Fruit fly (Drosophila melanogaster) whole organism, prepupa: ENCODE results near the gene CG11555.

ENCODE experiments used
- Blimp-1 ChIP-seq: fragments of 200-800 bp; sonication (Bioruptor generic); optimal IDR thresholded peaks from 3 replicates; lab custom pipeline; 2017; ENCODE audit warnings: missing biosample characterization, missing genetic modification characterization, mild to moderate bottlenecking, moderate library complexity, missing genetic modification reagents
- CG11902 ChIP-seq: fragments of 200-800 bp; sonication (Bioruptor generic); optimal IDR thresholded peaks from 3 replicates; lab custom pipeline; 2016; ENCODE audit warnings: missing biosample characterization, missing genetic modification characterization
- CG1621 ChIP-seq: fragments of 200-800 bp; sonication (Bioruptor generic); optimal IDR thresholded peaks from 3 replicates; lab custom pipeline; 2018; ENCODE audit warnings: missing biosample characterization, mild to moderate bottlenecking, missing genetic modification characterization
- CG31627 ChIP-seq: fragments of 200-800 bp; sonication (Bioruptor generic); optimal IDR thresholded peaks from 3 replicates; lab custom pipeline; 2016; ENCODE audit warnings: missing biosample characterization, missing genetic modification characterization
- CG32006 ChIP-seq: fragments of 200-800 bp; sonication (Bioruptor generic); optimal IDR thresholded peaks from 3 replicates; lab custom pipeline; 2017; ENCODE audit warnings: missing biosample characterization, mild to moderate bottlenecking, missing genetic modification characterization
- CG3919 ChIP-seq: fragments of 200-800 bp; sonication (Bioruptor generic); optimal IDR thresholded peaks from 3 replicates; lab custom pipeline; 2016; ENCODE audit warnings: missing biosample characterization, missing genetic modification characterization
- CG4318 ChIP-seq: fragments of 200-800 bp; sonication (Bioruptor generic); optimal IDR thresholded peaks from 3 replicates; lab custom pipeline; 2017; ENCODE audit warnings: missing biosample characterization, mild to moderate bottlenecking, missing genetic modification characterization
- CG6163 ChIP-seq: fragments of 200-800 bp; sonication (Bioruptor generic); IDR thresholded peaks from 3 replicates; pipeline ENCODE4 v1.3.6; 2022; ENCODE audit warnings: missing biosample characterization, missing genetic modification characterization
- CG6276 ChIP-seq: fragments of 200-800 bp; sonication (Bioruptor generic); optimal IDR thresholded peaks from 2 replicates; lab custom pipeline; 2017; ENCODE audit warnings: missing biosample characterization, mild to moderate bottlenecking, missing genetic modification characterization
- CG6792 ChIP-seq: fragments of 200-800 bp; sonication (Bioruptor generic); optimal IDR thresholded peaks from 3 replicates; lab custom pipeline; 2016; ENCODE audit warnings: missing biosample characterization, missing genetic modification characterization
- CG6808 ChIP-seq: fragments of 200-800 bp; sonication (Bioruptor generic); optimal IDR thresholded peaks from 3 replicates; lab custom pipeline; 2017; ENCODE audit warnings: missing biosample characterization, missing genetic modification characterization, mild to moderate bottlenecking, moderate library complexity, missing genetic modification reagents
- CG6854 ChIP-seq: fragments of 200-800 bp; sonication (Bioruptor generic); optimal IDR thresholded peaks from 2 replicates; lab custom pipeline; 2017; ENCODE audit warnings: missing biosample characterization, mild to moderate bottlenecking, missing genetic modification characterization
- CG7368 ChIP-seq: fragments of 200-800 bp; sonication (Bioruptor generic); optimal IDR thresholded peaks from 3 replicates; lab custom pipeline; 2016; ENCODE audit warnings: missing biosample characterization, missing genetic modification characterization
- CG8119 ChIP-seq: fragments of 200-800 bp; sonication (Bioruptor generic); IDR thresholded peaks from 3 replicates; pipeline ENCODE4 v1.3.6; 2022; ENCODE audit warnings: missing biosample characterization, missing genetic modification characterization
- CG8319 ChIP-seq: fragments of 200-800 bp; sonication (Bioruptor generic); optimal IDR thresholded peaks from 3 replicates; lab custom pipeline; 2016; ENCODE audit warnings: missing biosample characterization, missing genetic modification characterization
- CG8632 ChIP-seq: fragments of 200-800 bp; sonication (Bioruptor generic); optimal IDR thresholded peaks from 3 replicates; lab custom pipeline; 2016; ENCODE audit warnings: missing biosample characterization, missing genetic modification characterization
- CG9139 ChIP-seq: fragments of 200-800 bp; sonication (Bioruptor generic); optimal IDR thresholded peaks from 3 replicates; lab custom pipeline; 2017; ENCODE audit warnings: missing biosample characterization, mild to moderate bottlenecking, missing genetic modification characterization
- Eip75B ChIP-seq: fragments of 200-800 bp; sonication (Bioruptor generic); optimal IDR thresholded peaks from 3 replicates; lab custom pipeline; 2016; ENCODE audit warnings: missing biosample characterization, missing genetic modification characterization
- Eip78C ChIP-seq: fragments of 200-800 bp; sonication (Bioruptor generic); peaks from one replicate; lab custom pipeline; 2016; ENCODE audit warnings: missing biosample characterization, missing genetic modification characterization
- Eip93F ChIP-seq: fragments of 200-800 bp; sonication (Bioruptor generic); optimal IDR thresholded peaks from 2 replicates; lab custom pipeline; 2016; ENCODE audit warnings: missing biosample characterization, mild to moderate bottlenecking, missing genetic modification characterization
- Ets21C ChIP-seq: fragments of 200-800 bp; sonication (Bioruptor generic); optimal IDR thresholded peaks from 3 replicates; lab custom pipeline; 2016; ENCODE audit warnings: missing biosample characterization, missing genetic modification characterization
- Ets96B ChIP-seq: fragments of 200-800 bp; optimal IDR thresholded peaks from 2 replicates; lab custom pipeline; 2019; ENCODE audit warnings: missing biosample characterization, mild to moderate bottlenecking, missing genetic modification characterization, moderate library complexity
- Hr38 ChIP-seq: sonication (Bioruptor generic); optimal IDR thresholded peaks from 2 replicates; lab custom pipeline; 2016; ENCODE audit warnings: missing biosample characterization, missing genetic modification characterization
- Hr39 ChIP-seq: fragments of 200-800 bp; sonication (Bioruptor generic); optimal IDR thresholded peaks from 2 replicates; lab custom pipeline; 2016; ENCODE audit warnings: missing biosample characterization, missing genetic modification characterization
- Hr4 ChIP-seq: fragments of 200-800 bp; sonication (Bioruptor generic); optimal IDR thresholded peaks from 3 replicates; lab custom pipeline; 2016; ENCODE audit warnings: missing biosample characterization, missing genetic modification characterization
- Met ChIP-seq: fragments of 200-800 bp; sonication (Bioruptor generic); optimal IDR thresholded peaks from 3 replicates; lab custom pipeline; 2016; ENCODE audit warnings: missing biosample characterization, missing genetic modification characterization
- OdsH ChIP-seq: fragments of 200-800 bp; sonication (Bioruptor generic); optimal IDR thresholded peaks from 3 replicates; lab custom pipeline; 2016; ENCODE audit warnings: missing biosample characterization, missing genetic modification characterization
- Smox ChIP-seq: fragments of 200-800 bp; sonication (Bioruptor generic); optimal IDR thresholded peaks from 3 replicates; lab custom pipeline; 2016; ENCODE audit warnings: missing biosample characterization, missing genetic modification characterization
- Sox102F ChIP-seq: fragments of 200-800 bp; sonication (Bioruptor generic); optimal IDR thresholded peaks from 2 replicates; lab custom pipeline; 2016; ENCODE audit warnings: missing biosample characterization, mild to moderate bottlenecking, missing genetic modification characterization
- Sox15 ChIP-seq: fragments of 200-800 bp; sonication (Bioruptor generic); optimal IDR thresholded peaks from 3 replicates; lab custom pipeline; 2016; ENCODE audit warnings: missing biosample characterization, missing genetic modification characterization
- achi ChIP-seq: fragments of 200-800 bp; sonication (Bioruptor generic); optimal IDR thresholded peaks from 3 replicates; lab custom pipeline; 2016; ENCODE audit warnings: missing biosample characterization, missing genetic modification characterization
- dac ChIP-seq: fragments of 200-800 bp; sonication (Bioruptor generic); optimal IDR thresholded peaks from 2 replicates; lab custom pipeline; 2017; ENCODE audit warnings: missing biosample characterization, mild to moderate bottlenecking, missing genetic modification characterization
- eg ChIP-seq: fragments of 200-800 bp; sonication (Bioruptor generic); IDR thresholded peaks from 3 replicates; pipeline ENCODE4 v1.3.6; 2022; ENCODE audit warnings: missing biosample characterization, missing genetic modification characterization
- esn ChIP-seq: fragments of 200-800 bp; sonication (Bioruptor generic); optimal IDR thresholded peaks from 2 replicates; lab custom pipeline; 2016; ENCODE audit warnings: missing biosample characterization, mild to moderate bottlenecking, missing genetic modification characterization, moderate library complexity
- fd59A ChIP-seq: fragments of 200-800 bp; sonication (Bioruptor generic); optimal IDR thresholded peaks from 2 replicates; lab custom pipeline; 2017; ENCODE audit warnings: missing biosample characterization, mild to moderate bottlenecking, missing genetic modification characterization, missing genetic modification reagents
- fd85E ChIP-seq: fragments of 200-800 bp; sonication (Bioruptor generic); optimal IDR thresholded peaks from 3 replicates; lab custom pipeline; 2016; ENCODE audit warnings: missing biosample characterization, missing genetic modification characterization
- fkh ChIP-seq: fragments of 200-800 bp; sonication (Bioruptor generic); optimal IDR thresholded peaks from 3 replicates; lab custom pipeline; 2017; ENCODE audit warnings: missing biosample characterization, mild to moderate bottlenecking, missing genetic modification characterization, moderate library complexity
- lz ChIP-seq: fragments of 200-800 bp; sonication (Bioruptor generic); optimal IDR thresholded peaks from 3 replicates; lab custom pipeline; 2016; ENCODE audit warnings: missing biosample characterization, missing genetic modification characterization
- net ChIP-seq: fragments of 200-800 bp; sonication (Bioruptor generic); optimal IDR thresholded peaks from 3 replicates; lab custom pipeline; 2016; ENCODE audit warnings: missing biosample characterization, missing genetic modification characterization
- pdm3 ChIP-seq: fragments of 200-800 bp; sonication (Bioruptor generic); optimal IDR thresholded peaks from 3 replicates; lab custom pipeline; 2016; ENCODE audit warnings: missing biosample characterization, missing genetic modification characterization
- salr ChIP-seq, 2 experiments: fragments of 200-800 bp; sonication (Bioruptor generic); optimal IDR thresholded peaks; 3 replicates each; lab custom pipeline; 2016 to 2018; ENCODE audit warnings: missing biosample characterization in 2 of 2, missing genetic modification characterization in 2 of 2, mild to moderate bottlenecking in 1 of 2
- spab ChIP-seq: fragments of 200-800 bp; sonication (Bioruptor generic); optimal IDR thresholded peaks from 2 replicates; lab custom pipeline; 2017; ENCODE audit warnings: missing biosample characterization, mild to moderate bottlenecking, missing genetic modification characterization, missing genetic modification reagents
- ss ChIP-seq, 2 experiments: fragments of 200-800 bp; sonication (Bioruptor generic); optimal IDR thresholded peaks; 2 replicates in 1 of 2; 3 replicates in 1 of 2; lab custom pipeline; 2017 to 2018; ENCODE audit warnings: mild to moderate bottlenecking in 2 of 2, missing biosample characterization in 2 of 2, missing genetic modification characterization in 2 of 2, moderate library complexity in 1 of 2
- svp ChIP-seq: fragments of 200-800 bp; sonication (Bioruptor generic); peaks from one replicate; lab custom pipeline; 2016; ENCODE audit warnings: missing biosample characterization, missing genetic modification characterization
- topi ChIP-seq: fragments of 200-800 bp; sonication (Bioruptor generic); optimal IDR thresholded peaks from 3 replicates; lab custom pipeline; 2016; ENCODE audit warnings: missing biosample characterization, missing genetic modification characterization
- vri ChIP-seq: fragments of 200-800 bp; sonication (Bioruptor generic); optimal IDR thresholded peaks from 3 replicates; lab custom pipeline; 2016; ENCODE audit warnings: missing biosample characterization, mild to moderate bottlenecking, missing genetic modification characterization

The CG11555 gene

DNA sequence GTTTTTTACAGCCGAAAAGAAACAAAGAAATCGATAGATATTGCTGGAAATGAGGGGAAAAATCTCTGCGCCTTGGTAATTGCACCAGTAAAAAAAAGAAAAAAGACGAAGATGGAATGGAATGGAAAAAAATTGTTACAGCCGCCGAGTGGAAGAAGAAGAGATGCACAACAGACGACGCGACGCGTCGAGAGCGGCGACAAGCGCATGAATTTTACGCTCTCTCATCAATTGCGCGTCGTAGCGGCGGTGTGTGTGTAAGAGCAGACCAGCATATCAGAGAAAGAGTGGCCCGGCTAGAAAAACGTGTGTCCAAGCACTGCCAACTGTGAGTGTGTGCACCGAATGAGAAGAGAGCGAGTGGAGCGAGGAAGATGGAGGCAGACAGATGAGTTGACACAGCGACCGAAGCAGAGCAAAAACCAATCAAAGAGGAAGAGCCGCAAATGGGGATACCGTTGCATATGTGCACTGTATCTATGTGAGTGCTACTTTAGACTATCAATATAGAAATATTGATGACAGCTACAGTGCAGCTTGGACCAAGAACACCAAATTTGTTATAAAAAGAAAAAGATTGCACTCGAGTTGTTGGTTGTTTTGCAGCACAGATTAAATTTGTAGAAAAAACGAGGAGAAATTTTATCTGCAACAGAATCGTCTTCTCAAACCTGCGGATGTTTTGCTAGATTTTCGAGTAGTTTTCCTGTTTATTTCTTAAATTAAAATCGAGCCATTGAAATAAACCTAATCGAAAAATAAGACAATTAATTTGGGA, 24.4 kb upstream of the CG11555 start (continued):
- TF ChIP-seq fd85E: no peak
- TF ChIP-seq Hr4: peak; percentile 85
- TF ChIP-seq net (GFP tag; lab: Kevin White, UChicago): peak; percentile 63
- TF ChIP-seq Sox15 (GFP tag; lab: Kevin White, UChicago): no peak
- TF ChIP-seq Ets21C (GFP tag; lab: Kevin White, UChicago): peak; percentile 34
- peak; percentile 87 for TF ChIP-seq CG32006 (GFP tag; lab: Kevin White, UChicago)
- TF ChIP-seq esn (GFP tag; lab: Kevin White, UChicago): peak; percentile 21
- no peak for TF ChIP-seq Sox102F
- peak; percentile 23 for TF ChIP-seq Hr39 (GFP tag; lab: Kevin White, UChicago)
- TF ChIP-seq Met: peak; percentile 48
- peak; percentile 4 for TF ChIP-seq lz (GFP tag; lab: Kevin White, UChicago)
- peak; percentile 38 for TF ChIP-seq CG6163 (GFP tag; lab: Robert Waterston, UW)
- TF ChIP-seq Eip78C (GFP tag; lab: Kevin White, UChicago): peak; percentile 91
- peak; percentile 6 for TF ChIP-seq CG6792 (GFP tag; lab: Kevin White, UChicago)
- peak; percentile 34 for TF ChIP-seq CG7368 (GFP tag; lab: Kevin White, UChicago)
- peak; percentile 67 for TF ChIP-seq svp (GFP tag; lab: Kevin White, UChicago)
- TF ChIP-seq dac (GFP tag; lab: Kevin White, UChicago): peak; percentile 61
- TF ChIP-seq Eip75B (GFP tag; lab: Kevin White, UChicago): peak; percentile 62
- peak; percentile 35 for TF ChIP-seq spab (GFP tag; lab: Kevin White, UChicago)
- TF ChIP-seq salr (GFP tag; optimal IDR thresholded peaks at IDR 0.05; lab: Kevin White, UChicago): peak; percentile 34 to 85
- peak; percentile 14 for TF ChIP-seq fd59A
- peak; percentile 74 for TF ChIP-seq CG4318 (GFP tag; lab: Kevin White, UChicago)
- TF ChIP-seq Smox (GFP tag; lab: Kevin White, UChicago): no peak
- peak; percentile 28 for TF ChIP-seq topi
- no peak for TF ChIP-seq CG8319 (GFP tag; lab: Kevin White, UChicago)
- TF ChIP-seq CG9139 (GFP tag; lab: Kevin White, UChicago): peak; percentile 26
- peak; percentile 68 to 76 for TF ChIP-seq ss (GFP tag; optimal IDR thresholded peaks at IDR 0.05; lab: Kevin White, UChicago)
- TF ChIP-seq vri (GFP tag; lab: Kevin White, UChicago): no peak
- TF ChIP-seq CG31627: peak; percentile 36
- no peak for TF ChIP-seq CG11902
- TF ChIP-seq CG6854 (GFP tag; lab: Kevin White, UChicago): peak; percentile 56
- peak; percentile 24 for TF ChIP-seq CG8632

DNA sequence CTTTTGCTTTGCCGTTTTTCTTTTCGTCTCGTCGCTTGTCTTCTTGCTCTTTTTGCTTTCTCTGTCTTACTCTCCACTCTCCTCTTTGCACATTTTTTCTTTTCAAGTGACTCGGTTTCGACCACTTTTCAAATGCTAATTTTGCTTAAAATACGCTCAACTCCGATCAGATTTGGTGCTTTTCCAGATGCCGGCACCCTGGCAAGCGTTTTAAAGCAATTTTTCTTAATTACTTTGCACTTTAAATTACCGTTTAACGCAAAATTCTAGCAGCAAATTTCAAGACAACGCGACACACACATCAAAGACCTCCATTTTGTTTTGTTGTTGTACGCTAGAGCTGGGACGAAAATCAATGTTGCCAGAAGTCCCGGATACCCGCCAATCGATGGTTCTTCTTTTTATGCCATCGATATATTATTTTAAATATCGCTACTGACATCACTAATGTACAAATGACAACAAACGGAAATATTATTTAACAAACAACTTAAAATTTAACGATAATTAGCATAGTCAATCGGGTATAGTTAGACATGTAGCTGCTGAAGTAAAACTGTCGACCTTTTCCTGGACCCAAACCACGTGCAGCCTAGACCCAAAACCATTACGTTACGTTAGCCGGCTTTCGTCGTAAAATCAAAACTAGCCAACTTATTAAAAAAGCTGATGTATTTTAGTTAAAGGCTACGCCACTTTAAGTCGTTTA, 23.0 kb upstream of the CG11555 start, which contains the start of gene kis:
Gene kis (minus strand): TSS at position 317 of the 709 bp plus-strand sequence.
- no peak for TF ChIP-seq Met
- peak; percentile 9 for TF ChIP-seq OdsH (GFP tag; lab: Kevin White, UChicago)
- no peak for TF ChIP-seq Eip93F (GFP tag; lab: Kevin White, UChicago)
- TF ChIP-seq Hr38: no peak
- peak; percentile 59; the same call in 2 of the 3 replicates for TF ChIP-seq CG8119 (GFP tag; lab: Robert Waterston, UW)
- peak; percentile 15 for TF ChIP-seq Smox (GFP tag; lab: Kevin White, UChicago)
- peak; percentile 43 for TF ChIP-seq CG6808 (GFP tag; lab: Kevin White, UChicago)
- peak; percentile 53 for TF ChIP-seq CG6854 (GFP tag; lab: Kevin White, UChicago)
- peak; percentile 17 for TF ChIP-seq topi
- no peak; the same call in 2 of the 3 replicates for TF ChIP-seq eg (GFP tag; lab: Robert Waterston, UW)
- TF ChIP-seq pdm3 (GFP tag; lab: Kevin White, UChicago): no peak
- TF ChIP-seq Hr39 (GFP tag; lab: Kevin White, UChicago): peak; percentile 30
- TF ChIP-seq salr (GFP tag; optimal IDR thresholded peaks at IDR 0.05; lab: Kevin White, UChicago): no peak
- peak; percentile 57 for TF ChIP-seq CG6276 (GFP tag; lab: Kevin White, UChicago)
- TF ChIP-seq CG6163 (GFP tag; lab: Robert Waterston, UW): peak; percentile 67; the same call in 2 of the 3 replicates
- TF ChIP-seq fkh (GFP tag; lab: Kevin White, UChicago): peak; percentile 61
- peak; percentile 39 for TF ChIP-seq CG9139 (GFP tag; lab: Kevin White, UChicago)
- TF ChIP-seq svp (GFP tag; lab: Kevin White, UChicago): peak; percentile 40
- peak; percentile 25 for TF ChIP-seq achi (GFP tag; lab: Kevin White, UChicago)
- peak; percentile 38 to 53 for TF ChIP-seq ss (GFP tag; optimal IDR thresholded peaks at IDR 0.05; lab: Kevin White, UChicago)
- TF ChIP-seq Blimp-1 (GFP tag; lab: Kevin White, UChicago): peak; percentile 26
- peak; percentile 40 for TF ChIP-seq CG3919 (GFP tag; lab: Kevin White, UChicago)
- TF ChIP-seq esn (GFP tag; lab: Kevin White, UChicago): peak; percentile 47
- no peak for TF ChIP-seq fd85E
- TF ChIP-seq Ets96B: peak; percentile 22
- TF ChIP-seq CG1621 (tag; lab: Kevin White, UChicago): peak; percentile 23
- TF ChIP-seq CG32006 (GFP tag; lab: Kevin White, UChicago): peak; percentile 25
- TF ChIP-seq Eip78C (GFP tag; lab: Kevin White, UChicago): peak; percentile 84
